Fruit fly (Drosophila melanogaster) whole organism, prepupa: ENCODE data around the gene Rala.

Experiments
- CG16779 ChIP-seq: fragments of 200-800 bp; sonication (Bioruptor generic); optimal IDR thresholded peaks from 3 replicates; lab custom pipeline; 2017; ENCODE audit warnings: missing biosample characterization, mild to moderate bottlenecking, missing genetic modification characterization
- CG6163 ChIP-seq: fragments of 200-800 bp; sonication (Bioruptor generic); IDR thresholded peaks from 3 replicates; pipeline ENCODE4 v1.3.6; 2022; ENCODE audit warnings: missing biosample characterization, missing genetic modification characterization

DNA sequence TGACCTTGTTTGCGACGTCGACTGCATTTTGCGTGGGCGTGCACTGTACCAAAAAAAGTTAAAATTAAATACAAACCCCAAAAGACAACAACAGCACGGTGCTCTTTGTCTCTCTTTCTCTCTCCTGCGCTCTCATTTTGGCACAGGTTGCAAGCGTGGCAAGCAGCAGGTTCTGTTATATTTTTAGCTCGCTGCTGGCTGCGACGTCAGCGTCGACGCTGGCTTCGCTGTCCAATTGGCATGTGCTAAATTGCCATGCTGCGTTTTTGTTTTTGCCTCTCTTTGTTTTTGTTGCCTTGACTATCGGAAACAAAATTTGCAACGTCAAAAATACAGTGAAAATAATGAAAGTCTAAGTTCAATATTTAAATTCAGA, 24.7 kb downstream of the Rala start:
- TF ChIP-seq CG16779 (no peak), CG6163 (GFP tag; lab: Robert Waterston, UW) (no peak; the same call in 2 of the 3 replicates)
